Fruit fly (Drosophila melanogaster): ENCODE measurements around the gene CG32213.
A peak's percentile ranks its signal among the peaks of the same experiment; 100 is the strongest.
"Not testable (repeated sequence)": the region's sequence is repeated elsewhere in the genome, so short reads cannot be mapped to it uniquely, and the experiment has no call there.

The CG32213 gene

DNA sequence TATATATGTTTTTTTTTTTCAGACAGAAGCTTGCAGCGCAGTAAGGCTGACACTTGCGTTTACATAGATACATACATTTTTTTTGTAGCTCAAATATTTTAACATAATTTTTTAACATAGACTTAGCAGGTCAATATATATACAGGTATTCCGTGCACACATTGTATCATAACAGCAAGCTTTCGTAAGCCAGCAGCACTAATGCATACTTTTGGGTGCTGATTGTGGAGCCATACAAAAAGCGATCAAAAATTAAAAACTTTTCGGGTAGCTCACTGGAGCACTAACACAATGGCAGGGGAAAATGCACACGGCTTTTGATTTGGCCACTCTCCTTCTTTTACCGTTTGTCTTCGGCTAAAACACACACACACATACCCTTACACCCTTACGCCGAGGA, 7.4 kb downstream of the CG32213 start (continued):
- TF ChIP-seq Abd-B (GFP tag; optimal IDR thresholded peaks at IDR 0.05) (peak; percentile 24), Lim3 (GFP tag; IDR thresholded peaks at IDR 0.05) (no peak), pfk (GFP tag; optimal IDR thresholded peaks at IDR 0.05) (no peak), prd (optimal IDR thresholded peaks at IDR 0.05) (no peak), prd (GFP tag; IDR thresholded peaks at IDR 0.05) (no peak)

DNA sequence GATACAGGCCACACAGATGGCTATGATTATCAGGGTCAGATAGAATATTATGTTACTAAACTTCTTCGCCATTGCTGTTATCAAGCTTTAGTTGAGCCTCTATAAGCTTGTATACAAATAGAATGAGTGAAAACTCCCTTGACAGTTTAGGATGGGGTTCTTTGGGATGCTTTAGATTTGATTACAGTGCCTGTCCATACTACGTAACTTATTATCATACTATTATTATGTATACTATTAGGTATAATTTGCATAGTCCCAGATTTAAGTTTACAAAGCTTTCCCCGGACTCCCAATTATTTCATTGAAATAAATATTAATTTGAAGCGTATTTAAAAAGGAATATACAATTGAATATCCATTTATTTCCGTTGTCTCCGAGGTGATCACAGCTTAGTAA, 10.8 kb downstream of the CG32213 start, which contains the start of gene brv1:
TSS of gene brv1 (minus strand) at position 101 of the 400 bp plus-strand sequence.
- TF ChIP-seq CG10321 (GFP tag; IDR thresholded peaks at IDR 0.05) = no peak
- no peak for TF ChIP-seq lab (GFP tag; optimal IDR thresholded peaks at IDR 0.05)
- TF ChIP-seq CG17361 (GFP tag; IDR thresholded peaks at IDR 0.05) = no peak
- TF ChIP-seq sug (tag; optimal IDR thresholded peaks at IDR 0.05) = no peak
- TF ChIP-seq CG9797 (GFP tag; optimal IDR thresholded peaks at IDR 0.05) = no peak

DNA sequence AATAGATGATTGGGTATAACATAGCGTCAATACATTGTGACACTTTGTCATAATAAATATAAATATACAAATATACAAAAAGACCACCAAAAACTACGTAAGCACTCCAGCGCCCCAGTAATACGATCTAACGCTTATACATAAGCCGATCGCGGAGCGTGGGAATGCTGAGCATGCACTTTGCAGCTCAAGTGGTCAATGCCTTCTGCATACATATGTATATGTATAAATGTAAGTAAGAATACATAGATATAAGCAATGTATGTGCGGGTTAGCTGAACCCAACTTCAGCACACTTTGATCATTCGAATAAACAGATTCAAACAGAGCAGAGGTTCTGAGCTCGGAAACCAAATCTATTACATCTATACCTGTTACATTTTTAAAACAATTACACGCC, 11.6 kb downstream of the CG32213 start, which contains the start of gene CG32212:
TSS of gene CG32212 (plus strand) at position 301 of the 400 bp plus-strand sequence.
- not testable (repeated sequence) for TF ChIP-seq ftz-f1, NC2α, dpn (GFP tag; optimal IDR thresholded peaks at IDR 0.05)

DNA sequence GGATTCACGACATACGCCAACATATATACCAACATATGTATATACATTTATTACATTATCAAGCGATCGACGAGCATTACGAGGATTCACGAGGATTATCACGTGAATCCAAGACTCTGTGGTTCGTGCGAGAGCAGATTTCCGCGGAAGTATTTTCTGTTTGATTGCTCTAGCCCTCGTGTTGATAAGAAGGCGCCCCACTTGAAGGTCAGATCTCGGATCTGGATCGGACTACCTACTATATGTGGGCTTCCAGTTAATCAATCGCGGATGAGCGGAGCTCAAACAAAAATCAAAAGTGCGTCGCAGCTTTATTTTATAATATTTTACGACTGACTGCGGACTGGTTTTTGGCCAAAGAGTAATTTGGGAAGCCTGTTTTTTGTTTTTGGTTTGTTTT, 19.3 kb downstream of the CG32213 start:
- TF ChIP-seq CG15514 (GFP tag; optimal IDR thresholded peaks at IDR 0.05) = peak; percentile 49
- no peak for TF ChIP-seq croc (GFP tag; conservative IDR thresholded peaks at IDR 0.05)
- TF ChIP-seq CG6272 (GFP tag; IDR thresholded peaks at IDR 0.05) = no peak
- no peak for TF ChIP-seq Doc3 (GFP tag; IDR thresholded peaks at IDR 0.05; ENCODE audit: partially characterized antibody)
- TF ChIP-seq Eip74EF (GFP tag; optimal IDR thresholded peaks at IDR 0.05) = peak in 1 of 2 experiments; percentile 10
- peak; percentile 58 for TF ChIP-seq sug (tag; optimal IDR thresholded peaks at IDR 0.05)
- TF ChIP-seq CG13894 (tag; optimal IDR thresholded peaks at IDR 0.05) = peak; percentile 81
- no peak for TF ChIP-seq CG18764 (GFP tag; optimal IDR thresholded peaks at IDR 0.05)
- no peak for TF ChIP-seq CG17802 (tag; optimal IDR thresholded peaks at IDR 0.05)
- no peak for TF ChIP-seq fd102C (GFP tag; optimal IDR thresholded peaks at IDR 0.05)
- no peak for TF ChIP-seq CG14965 (GFP tag; optimal IDR thresholded peaks at IDR 0.05; ENCODE audit: borderline replicate concordance)
- no peak for TF ChIP-seq CG11560 (tag; IDR thresholded peaks at IDR 0.05)
- no peak for TF ChIP-seq dmrt11E (tag; optimal IDR thresholded peaks at IDR 0.05)
- peak; percentile 11 for TF ChIP-seq CG10543 (GFP tag; optimal IDR thresholded peaks at IDR 0.05)
- TF ChIP-seq Six4 (GFP tag; optimal IDR thresholded peaks at IDR 0.05) = no peak
- TF ChIP-seq tio (GFP tag; optimal IDR thresholded peaks at IDR 0.05) = no peak
- TF ChIP-seq MESR4 (GFP tag; optimal IDR thresholded peaks at IDR 0.05) = no peak
- peak; percentile 69 for TF ChIP-seq cwo (GFP tag; optimal IDR thresholded peaks at IDR 0.05)
- TF ChIP-seq bowl (GFP tag; IDR thresholded peaks at IDR 0.05) = no peak
- TF ChIP-seq Pdp1 (GFP tag; optimal IDR thresholded peaks at IDR 0.05) = peak in 1 of 2 experiments; percentile 8
- peak; percentile 62 for TF ChIP-seq CG34376 (GFP tag; optimal IDR thresholded peaks at IDR 0.05)

Measured in whole organism, embryonic.